Worm (Caenorhabditis elegans) whole organism, early embryonic: Measurements from ENCODE around the gene C07A4.3.

ENCODE experiments used
- B0310.2 ChIP-seq: sonication (generic microtip); optimal IDR thresholded peaks from 2 replicates; lab custom pipeline; 2016; ENCODE audit warnings: mild to moderate bottlenecking, missing genetic modification characterization, missing compliant biosample characterization
- aly-1 ChIP-seq: sonication (generic microtip); optimal IDR thresholded peaks from 2 replicates; lab custom pipeline; 2016; ENCODE audit warnings: missing genetic modification characterization, missing compliant biosample characterization
- ama-1 ChIP-seq: fragments of 150-350 bp; optimal IDR thresholded peaks from 2 replicates; lab custom pipeline; 2014
- ceh-13 ChIP-seq: fragments of 200-800 bp; sonication (Bioruptor generic); optimal IDR thresholded peaks from 2 replicates; lab custom pipeline; 2018; ENCODE audit warnings: mild to moderate bottlenecking, missing genetic modification characterization, missing compliant biosample characterization
- ceh-36 ChIP-seq: sonication (generic microtip); optimal IDR thresholded peaks from 2 replicates; lab custom pipeline; 2016; ENCODE audit warnings: missing genetic modification characterization, inconsistent platforms, missing compliant biosample characterization
- ets-7 ChIP-seq: sonication (generic microtip); optimal IDR thresholded peaks from 2 replicates; lab custom pipeline; 2016; ENCODE audit warnings: missing genotype, missing genetic modification characterization, missing compliant biosample characterization
- flt-1 ChIP-seq: fragments of 200-800 bp; sonication (Bioruptor generic); IDR thresholded peaks from 2 replicates; pipeline ENCODE4 v1.3.6; 2022; ENCODE audit warnings: missing genetic modification characterization, missing compliant biosample characterization
- hmg-4 ChIP-seq: fragments of 200-800 bp; sonication (Bioruptor generic); optimal IDR thresholded peaks from 2 replicates; lab custom pipeline; 2018; ENCODE audit warnings: mild to moderate bottlenecking, missing genetic modification characterization, missing compliant biosample characterization
- scrt-1 ChIP-seq: fragments of 200-800 bp; sonication (Bioruptor generic); IDR thresholded peaks from 2 replicates; pipeline ENCODE4 v1.3.6; 2022; ENCODE audit warnings: missing genetic modification characterization, missing compliant biosample characterization
- tra-4 ChIP-seq: sonication (generic microtip); optimal IDR thresholded peaks from 2 replicates; lab custom pipeline; 2017; ENCODE audit warnings: missing genetic modification characterization, missing compliant biosample characterization

DNA sequence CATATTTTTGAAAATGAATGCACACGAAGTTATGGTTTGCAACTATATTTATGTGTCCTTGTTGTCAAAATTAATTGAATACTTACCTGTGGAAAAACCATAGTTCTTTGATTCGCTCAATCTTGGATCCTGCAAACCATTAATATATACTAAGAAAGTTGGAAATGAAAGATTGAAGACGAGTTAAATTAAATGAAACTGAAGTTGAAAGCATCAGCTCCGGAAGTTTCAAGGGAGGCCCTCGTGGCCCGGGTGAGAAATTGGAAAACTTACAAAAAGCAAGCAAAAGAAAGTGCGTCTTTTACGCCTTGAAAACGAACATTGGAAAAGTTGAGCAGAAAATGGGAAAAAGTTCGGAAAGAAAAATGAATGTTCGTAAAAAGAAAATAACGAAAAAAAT lies 41.7 kb upstream of the C07A4.3 start, which contains the start of gene unc-58:
- TF ChIP-seq tra-4 (tag; lab: Kevin White, UChicago) (no peak), ama-1 (no peak), flt-1 (no peak), aly-1 (tag; lab: Kevin White, UChicago) (no peak), B0310.2 (tag; lab: Kevin White, UChicago) (no peak), ets-7 (no peak), ceh-36 (tag; lab: Kevin White, UChicago) (no peak), ceh-13 (GFP tag; lab: Kevin White, UChicago) (no peak), scrt-1 (GFP tag; lab: Robert Waterston, UW) (no peak), hmg-4 (GFP tag; lab: Kevin White, UChicago) (no peak)
